Worm (Caenorhabditis elegans): ENCODE data around the gene E01G6.2.

E01G6.2 gene

ce11 chrX:12230357-12230756, 26.1 kb upstream of the E01G6.2 start:
- TF ChIP-seq K02D7.2 (tag; optimal IDR thresholded peaks at IDR 0.05), result no peak
- TF ChIP-seq pat-9 (tag; optimal IDR thresholded peaks at IDR 0.05), result no peak
- TF ChIP-seq ceh-24 (tag; optimal IDR thresholded peaks at IDR 0.05), result no peak
- TF ChIP-seq elt-2 (tag; optimal IDR thresholded peaks at IDR 0.05), result peak; percentile 75
- no peak for TF ChIP-seq F13H6.1 (tag; optimal IDR thresholded peaks at IDR 0.05)
- TF ChIP-seq syd-9 (tag; optimal IDR thresholded peaks at IDR 0.05), result no peak
- TF ChIP-seq ceh-34 (tag; optimal IDR thresholded peaks at IDR 0.05), result no peak

ce11 chrX:12234424-12234823, 22.0 kb upstream of the E01G6.2 start:
- no peak for TF ChIP-seq unc-42 (tag; optimal IDR thresholded peaks at IDR 0.05)

- TF ChIP-seq sox-2 (GFP tag; IDR thresholded peaks at IDR 0.05) (no peak), ceh-19 (GFP tag; optimal IDR thresholded peaks at IDR 0.05) (no peak), zip-5 (tag; optimal IDR thresholded peaks at IDR 0.05) (no peak)
Measured at ce11 chrX:12235388-12235787, 21.1 kb upstream of the E01G6.2 start, which contains the start of gene C23H4.6. Gene C23H4.6 (plus strand): TSS chrX:12235606.

ce11 chrX:12241457-12241856, 15.0 kb upstream of the E01G6.2 start, which contains the start of gene cest-3:
Gene cest-3 (plus strand): TSS chrX:12241646.
- TF ChIP-seq ceh-22 (tag; optimal IDR thresholded peaks at IDR 0.05), result no peak
- TF ChIP-seq unc-86 (tag; optimal IDR thresholded peaks at IDR 0.05), result no peak
- TF ChIP-seq hlh-13 (GFP tag; optimal IDR thresholded peaks at IDR 0.05), result no peak
- TF ChIP-seq ceh-6 (GFP tag; optimal IDR thresholded peaks at IDR 0.05), result no peak
- TF ChIP-seq pqm-1 (tag; optimal IDR thresholded peaks at IDR 0.05), result no peak
- TF ChIP-seq gmeb-2 (tag; optimal IDR thresholded peaks at IDR 0.05), result no peak
- no peak for TF ChIP-seq lin-11 (tag; optimal IDR thresholded peaks at IDR 0.05)
- no peak for TF ChIP-seq ref-2 (tag; optimal IDR thresholded peaks at IDR 0.05)
- no peak for TF ChIP-seq lim-6 (tag; optimal IDR thresholded peaks at IDR 0.05)
- TF ChIP-seq pros-1 (tag; optimal IDR thresholded peaks at IDR 0.05), result no peak
- no peak for TF ChIP-seq sdc-2 (tag; optimal IDR thresholded peaks at IDR 0.05)
- TF ChIP-seq dmd-4 (tag; optimal IDR thresholded peaks at IDR 0.05; ENCODE audit: borderline replicate concordance), result no peak
- TF ChIP-seq pat-9 (tag; optimal IDR thresholded peaks at IDR 0.05), result no peak

ce11 chrX:12242902-12243301, 13.5 kb upstream of the E01G6.2 start:
- TF ChIP-seq ahr-1 (tag; optimal IDR thresholded peaks at IDR 0.05), result no peak
- no peak for TF ChIP-seq ets-4 (tag; optimal IDR thresholded peaks at IDR 0.05)
- no peak for TF ChIP-seq nhr-232 (tag; optimal IDR thresholded peaks at IDR 0.05)
- no peak for TF ChIP-seq sdc-2 (tag; optimal IDR thresholded peaks at IDR 0.05)
- no peak for TF ChIP-seq T23F11.4 (GFP tag; optimal IDR thresholded peaks at IDR 0.05)
- TF ChIP-seq ceh-18 (tag; optimal IDR thresholded peaks at IDR 0.05), result no peak

- TF ChIP-seq rnt-1 (tag; optimal IDR thresholded peaks at IDR 0.05) (peak; percentile 40), npax-4 (tag; optimal IDR thresholded peaks at IDR 0.05) (no peak)
Measured at ce11 chrX:12248140-12248539, 8.3 kb upstream of the E01G6.2 start.

ce11 chrX:12252189-12252588, 4.3 kb upstream of the E01G6.2 start:
- TF ChIP-seq unc-42 (tag; optimal IDR thresholded peaks at IDR 0.05) (peak; percentile 45), ceh-30 (tag; optimal IDR thresholded peaks at IDR 0.05) (no peak)
